Worm (Caenorhabditis elegans) whole organism, L1 larva: ENCODE data around the gene tsp-5.

Experiments used
- egl-27 ChIP-seq, 2 experiments: fragments of 150-350 bp in 1 of 2; sonication (generic microtip); optimal IDR thresholded peaks; 3 replicates each; lab custom pipeline; 2017 to 2018; ENCODE audit warnings: missing biosample characterization in 2 of 2, missing genetic modification characterization in 2 of 2, missing genetic modification reagents in 2 of 2
- jun-1 ChIP-seq: fragments of 150-350 bp; optimal IDR thresholded peaks from 2 replicates; lab custom pipeline; 2014; ENCODE audit warnings: missing biosample characterization, missing genetic modification reagents, missing genetic modification characterization
- nhr-28 ChIP-seq: fragments of 150-350 bp; optimal IDR thresholded peaks from 2 replicates; lab custom pipeline; 2014; ENCODE audit warnings: missing biosample characterization, missing genetic modification characterization
- tbx-2 ChIP-seq: sonication (generic microtip); optimal IDR thresholded peaks from 2 replicates; lab custom pipeline; 2016; ENCODE audit warnings: missing genetic modification characterization, missing compliant biosample characterization
- unc-130 ChIP-seq: fragments of 150-350 bp; optimal IDR thresholded peaks from 2 replicates; lab custom pipeline; 2017; ENCODE audit warnings: missing biosample characterization, missing genetic modification characterization, inconsistent platforms

DNA sequence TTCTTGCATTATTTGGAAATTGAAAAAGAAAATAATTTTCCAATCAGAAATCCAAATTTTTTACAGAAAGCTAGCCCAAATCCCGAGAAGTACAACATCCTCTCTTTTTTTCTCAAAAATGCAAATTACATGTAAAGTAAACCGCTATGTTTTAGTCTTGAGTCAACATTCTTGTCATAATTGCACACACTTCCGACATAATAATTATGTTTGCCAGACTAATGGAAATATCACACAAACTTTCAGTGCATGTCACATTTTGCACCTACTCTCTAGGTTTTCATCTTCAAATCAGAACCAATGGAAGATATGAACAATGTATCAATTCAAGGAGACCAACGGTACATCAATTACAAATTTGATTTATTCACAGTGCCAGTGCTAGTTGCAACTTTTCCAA, 6.9 kb downstream of the tsp-5 start, which contains the start of gene sru-11:
- TF ChIP-seq egl-27 (tag; optimal IDR thresholded peaks at IDR 0.05; lab: Kevin White, UChicago): no peak
- TF ChIP-seq unc-130 (tag; lab: Kevin White, UChicago): no peak
- TF ChIP-seq nhr-28 (tag; lab: Kevin White, UChicago): no peak
- no peak for TF ChIP-seq jun-1 (tag; lab: Kevin White, UChicago)
- no peak for TF ChIP-seq tbx-2 (tag; lab: Kevin White, UChicago)
